Fruit fly (Drosophila melanogaster) whole organism, embryonic: ENCODE data around the gene CG4957.

Experiments used
- Antp ChIP-seq: fragments of 200-800 bp; sonication (Bioruptor generic); optimal IDR thresholded peaks from 3 replicates; lab custom pipeline; 2016; ENCODE audit warnings: missing biosample characterization, missing genetic modification characterization
- dati ChIP-seq: fragments of 200-800 bp; sonication (Bioruptor generic); IDR thresholded peaks from 2 replicates; pipeline ENCODE4 v1.3.6; 2022; ENCODE audit warnings: missing biosample characterization, missing genetic modification characterization
- dmrt99B ChIP-seq: fragments of 200-800 bp; sonication (Bioruptor generic); optimal IDR thresholded peaks from 2 replicates; lab custom pipeline; 2018; ENCODE audit warnings: missing biosample characterization, mild to moderate bottlenecking, missing genetic modification characterization, moderate library complexity

DNA sequence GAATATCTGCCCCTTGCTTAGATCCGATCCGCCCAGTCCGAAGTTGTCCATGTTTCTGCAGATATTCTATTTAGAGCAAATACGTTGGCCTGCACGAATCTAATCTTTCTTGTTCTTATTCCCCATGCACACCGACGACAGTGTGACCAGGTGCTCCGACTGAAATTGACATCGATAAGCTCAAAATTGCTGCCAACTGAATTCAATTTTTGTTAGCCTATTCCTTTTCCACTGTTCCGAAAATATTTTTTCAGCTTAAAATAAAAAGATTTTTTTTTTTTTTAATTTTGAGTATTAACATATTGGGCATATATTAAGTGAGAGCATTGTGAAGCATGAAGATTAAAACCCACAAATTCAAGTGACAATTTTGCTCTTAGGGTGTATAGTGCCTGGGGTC is 35.1 kb downstream of the CG4957 start, which contains the start of gene nmd:
- TF ChIP-seq dmrt99B (tag; lab: Kevin White, UChicago) (no peak), Antp (GFP tag; lab: Kevin White, UChicago) (no peak), dati (GFP tag; lab: Robert Waterston, UW) (no peak)
